Worm (Caenorhabditis elegans) whole organism, L4 larva: ENCODE data around the gene fax-1.

Experiments used
- D1046.2 ChIP-seq: fragments of 200-800 bp; sonication (Bioruptor generic); IDR thresholded peaks from 2 replicates; pipeline ENCODE4 v1.3.6; 2022; ENCODE audit warnings: missing genetic modification characterization, missing compliant biosample characterization
- F10B5.3 ChIP-seq: sonication (generic microtip); optimal IDR thresholded peaks from 2 replicates; lab custom pipeline; 2016; ENCODE audit warnings: mild to moderate bottlenecking, missing genetic modification characterization, missing compliant biosample characterization
- F44E2.7 ChIP-seq: fragments of 200-800 bp; sonication (Bioruptor generic); IDR thresholded peaks from 2 replicates; pipeline ENCODE4 v2.1.2; 2022; ENCODE audit warnings: missing genetic modification characterization, missing compliant biosample characterization
- R02D3.7 ChIP-seq: fragments of 150-350 bp; sonication (generic microtip); optimal IDR thresholded peaks from 3 replicates; lab custom pipeline; 2014; ENCODE audit warnings: missing biosample characterization, missing genetic modification characterization
- T26A8.4 ChIP-seq: fragments of 200-800 bp; sonication (Bioruptor generic); IDR thresholded peaks from 2 replicates; pipeline ENCODE4 v1.3.6; 2022; ENCODE audit warnings: missing genetic modification characterization, missing compliant biosample characterization
- Y5F2A.4 ChIP-seq: fragments of 200-800 bp; sonication (Bioruptor generic); optimal IDR thresholded peaks from 2 replicates; lab custom pipeline; 2018; ENCODE audit warnings: mild to moderate bottlenecking, missing genetic modification characterization, missing compliant biosample characterization
- aha-1 ChIP-seq: fragments of 150-350 bp; peaks from one replicate; lab custom pipeline; 2014; ENCODE audit warnings: missing biosample characterization, missing genetic modification characterization
- aly-2 ChIP-seq: sonication (generic microtip); optimal IDR thresholded peaks from 2 replicates; lab custom pipeline; 2018; ENCODE audit warnings: missing biosample characterization, missing genetic modification characterization
- attf-4 ChIP-seq: sonication (generic microtip); optimal IDR thresholded peaks from 3 replicates; lab custom pipeline; 2017; ENCODE audit warnings: missing biosample characterization, missing genetic modification characterization
- ceh-44 ChIP-seq: fragments of 200-800 bp; sonication (Bioruptor generic); IDR thresholded peaks from 2 replicates; pipeline ENCODE4 v1.3.6; 2022; ENCODE audit warnings: missing genetic modification reagents, missing genetic modification characterization, missing compliant biosample characterization
- ceh-62 ChIP-seq: sonication (generic microtip); optimal IDR thresholded peaks from 2 replicates; lab custom pipeline; 2017; ENCODE audit warnings: missing biosample characterization, missing genetic modification characterization
- ces-1 ChIP-seq: fragments of 150-350 bp; sonication (generic microtip); optimal IDR thresholded peaks from 4 replicates; lab custom pipeline; 2014; ENCODE audit warnings: missing biosample characterization, missing genetic modification reagents, missing genetic modification characterization
- ctbp-1 ChIP-seq: fragments of 200-800 bp; sonication (Bioruptor generic); IDR thresholded peaks from 2 replicates; pipeline ENCODE4 v1.3.6; 2022; ENCODE audit warnings: missing genetic modification reagents, missing genetic modification characterization, missing compliant biosample characterization
- daf-16 ChIP-seq, 3 experiments: sonication (generic microtip); optimal IDR thresholded peaks; 2 replicates each; lab custom pipeline; 2016 to 2017; ENCODE audit warnings: missing genetic modification characterization in 3 of 3, missing genetic modification reagents in 3 of 3, mild to moderate bottlenecking in 2 of 3, missing compliant biosample characterization in 2 of 3, missing biosample characterization in 1 of 3, moderate library complexity in 1 of 3
- daf-19 ChIP-seq: fragments of 200-800 bp; sonication (Bioruptor generic); conservative IDR thresholded peaks from 2 replicates; pipeline ENCODE4 v1.3.6; 2022; ENCODE audit warnings: missing genetic modification characterization, missing compliant biosample characterization
- dpl-1 ChIP-seq: fragments of 150-350 bp; optimal IDR thresholded peaks from 2 replicates; lab custom pipeline; 2014; ENCODE audit warnings: missing biosample characterization, missing genetic modification reagents, missing genetic modification characterization
- duxl-1 ChIP-seq: sonication (generic microtip); optimal IDR thresholded peaks from 2 replicates; lab custom pipeline; 2016; ENCODE audit warnings: mild to moderate bottlenecking, missing genetic modification characterization, moderate library complexity, missing compliant biosample characterization; ENCODE audit not compliant: poor library complexity
- dve-1 ChIP-seq: sonication (generic microtip); optimal IDR thresholded peaks from 2 replicates; lab custom pipeline; 2017; ENCODE audit warnings: antibody characterized with exemption, mild to moderate bottlenecking, missing genetic modification characterization, missing compliant biosample characterization; ENCODE audit not compliant: insufficient read depth
- hlh-30 ChIP-seq: sonication (generic microtip); optimal IDR thresholded peaks from 2 replicates; lab custom pipeline; 2017; ENCODE audit warnings: antibody characterized with exemption, mild to moderate bottlenecking, missing genetic modification characterization, missing compliant biosample characterization; ENCODE audit not compliant: insufficient read depth
- lim-7 ChIP-seq: fragments of 200-800 bp; sonication (Bioruptor generic); IDR thresholded peaks from 2 replicates; pipeline ENCODE4 v1.3.6; 2022; ENCODE audit warnings: missing genetic modification characterization, missing compliant biosample characterization
- lin-38 ChIP-seq: fragments of 200-800 bp; sonication (Bioruptor generic); IDR thresholded peaks from 2 replicates; pipeline ENCODE4 v1.3.6; 2022; ENCODE audit warnings: missing genetic modification reagents, missing genetic modification characterization, missing compliant biosample characterization
- mdt-29 ChIP-seq: fragments of 200-800 bp; sonication (Bioruptor generic); IDR thresholded peaks from 2 replicates; pipeline ENCODE4 v1.3.6; 2022; ENCODE audit warnings: missing genetic modification reagents, missing genetic modification characterization, missing compliant biosample characterization
- mxl-3 ChIP-seq: fragments of 200-800 bp; sonication (Bioruptor generic); optimal IDR thresholded peaks from 2 replicates; lab custom pipeline; 2018; ENCODE audit warnings: mild to moderate bottlenecking, missing genetic modification characterization, missing compliant biosample characterization
- nhr-10 ChIP-seq: fragments of 150-350 bp; optimal IDR thresholded peaks from 2 replicates; lab custom pipeline; 2014; ENCODE audit warnings: missing biosample characterization, missing genetic modification characterization
- nhr-102 ChIP-seq: sonication (generic microtip); optimal IDR thresholded peaks from 2 replicates; lab custom pipeline; 2016; ENCODE audit warnings: mild to moderate bottlenecking, missing genetic modification characterization, moderate library complexity, missing compliant biosample characterization
- nhr-111 ChIP-seq: fragments of 200-800 bp; sonication (Bioruptor generic); optimal IDR thresholded peaks from 2 replicates; lab custom pipeline; 2018; ENCODE audit warnings: mild to moderate bottlenecking, missing genetic modification characterization, missing compliant biosample characterization
- nhr-237 ChIP-seq: sonication (generic microtip); optimal IDR thresholded peaks from 2 replicates; lab custom pipeline; 2017; ENCODE audit warnings: missing biosample characterization, missing genetic modification characterization
- nhr-25 ChIP-seq: sonication (generic microtip); optimal IDR thresholded peaks from 2 replicates; lab custom pipeline; 2017; ENCODE audit warnings: missing genetic modification characterization, mild to moderate bottlenecking, missing compliant biosample characterization, antibody characterized with exemption, moderate library complexity, borderline replicate concordance; ENCODE audit not compliant: insufficient read depth
- nhr-28 ChIP-seq: fragments of 150-350 bp; optimal IDR thresholded peaks from 2 replicates; lab custom pipeline; 2014; ENCODE audit warnings: missing biosample characterization, missing genetic modification characterization
- nhr-48 ChIP-seq: sonication (generic microtip); optimal IDR thresholded peaks from 2 replicates; lab custom pipeline; 2016; ENCODE audit warnings: mild to moderate bottlenecking, missing genetic modification characterization, missing compliant biosample characterization
- nhr-6 ChIP-seq: fragments of 150-350 bp; optimal IDR thresholded peaks from 2 replicates; lab custom pipeline; 2014; ENCODE audit warnings: missing biosample characterization, missing genetic modification characterization
- sdz-12 ChIP-seq: fragments of 200-800 bp; sonication (Bioruptor generic); optimal IDR thresholded peaks from 2 replicates; lab custom pipeline; 2018; ENCODE audit warnings: mild to moderate bottlenecking, missing genetic modification characterization, missing compliant biosample characterization
- skn-1 ChIP-seq: fragments of 150-350 bp; optimal IDR thresholded peaks from 2 replicates; lab custom pipeline; 2014; ENCODE audit warnings: missing biosample characterization, missing genetic modification characterization
- snpc-1.2 ChIP-seq: fragments of 200-800 bp; sonication (Bioruptor generic); IDR thresholded peaks from 2 replicates; pipeline ENCODE4 v1.3.6; 2022; ENCODE audit warnings: missing genetic modification reagents, missing genetic modification characterization, missing compliant biosample characterization
- tra-1 ChIP-seq: fragments of 200-800 bp; sonication (Bioruptor generic); IDR thresholded peaks from 2 replicates; pipeline ENCODE4 v1.3.6; 2022; ENCODE audit warnings: missing genetic modification reagents, missing genetic modification characterization, missing compliant biosample characterization
- unc-62 ChIP-seq, 3 experiments: fragments of 150-350 bp in 1 of 3; sonication (generic microtip); optimal IDR thresholded peaks in 2 of 3; peaks in 1 of 3; 1 replicate in 1 of 3; 2 replicates in 2 of 3; lab custom pipeline; 2014 to 2017; ENCODE audit warnings: missing biosample characterization in 3 of 3, missing genetic modification characterization in 3 of 3, missing genetic modification reagents in 3 of 3, missing genotype in 1 of 3
- vab-7 ChIP-seq: fragments of 200-800 bp; sonication (Bioruptor generic); IDR thresholded peaks from 2 replicates; pipeline ENCODE4 v1.3.6; 2022; ENCODE audit warnings: missing genetic modification reagents, missing genetic modification characterization, missing compliant biosample characterization
- zag-1 ChIP-seq: fragments of 150-350 bp; optimal IDR thresholded peaks from 2 replicates; lab custom pipeline; 2014; ENCODE audit warnings: missing biosample characterization, missing genetic modification characterization
- zip-11 ChIP-seq: fragments of 200-800 bp; sonication (Bioruptor generic); IDR thresholded peaks from 2 replicates; pipeline ENCODE4 v1.3.6; 2022; ENCODE audit warnings: missing genetic modification characterization, missing compliant biosample characterization
- ztf-7 ChIP-seq: fragments of 150-350 bp; optimal IDR thresholded peaks from 2 replicates; lab custom pipeline; 2014; ENCODE audit warnings: missing biosample characterization, missing genetic modification characterization

fax-1 gene

DNA sequence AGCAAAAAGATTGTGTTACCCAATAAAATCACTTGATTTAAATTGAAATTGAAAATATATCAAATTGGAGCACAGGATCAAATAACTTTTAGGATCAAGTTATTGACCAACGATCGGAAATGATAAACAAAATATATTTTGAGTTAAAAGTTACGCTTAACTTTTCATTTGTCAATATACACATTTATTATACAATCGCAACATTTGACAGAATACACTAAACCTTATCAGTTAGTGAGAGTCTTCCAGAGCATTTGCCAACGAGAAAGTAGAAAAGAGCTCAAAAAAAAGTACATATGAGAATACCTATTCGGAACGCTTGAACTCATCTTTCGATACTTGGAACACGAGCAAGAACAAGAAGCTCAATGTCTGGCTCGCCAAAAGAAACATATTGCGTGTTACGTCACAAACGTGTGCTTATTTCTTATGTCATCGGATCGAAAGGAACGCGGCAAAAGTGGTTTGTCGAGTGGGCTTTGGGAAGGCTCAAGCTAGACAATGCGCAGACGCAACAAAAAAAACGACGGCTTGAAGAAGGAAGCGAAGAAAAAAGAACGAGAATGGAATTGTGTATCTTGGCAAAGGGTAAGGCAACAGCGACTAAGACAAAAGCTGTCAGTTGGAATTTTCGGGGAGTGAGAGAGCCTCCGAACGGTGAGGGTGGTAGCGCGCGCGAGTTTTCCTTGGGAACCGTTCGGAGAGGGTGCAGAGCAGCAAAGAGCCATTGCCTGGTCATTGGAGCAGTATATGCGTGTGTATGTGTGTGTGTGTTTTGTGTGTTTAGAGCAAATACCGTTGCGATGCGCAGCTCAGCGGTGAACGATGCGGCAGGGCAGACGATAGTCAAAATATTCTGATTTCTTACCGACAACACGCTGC is 27.4 kb upstream of the fax-1 start (continued):
- TF ChIP-seq nhr-28 (peak; percentile 24), Y5F2A.4 (no peak), hlh-30 (no peak), lim-7 (GFP tag; lab: Robert Waterston, UW) (0 out of 2 replicates have a peak, but pooled peaks have one; percentile 12), nhr-102 (tag; lab: Kevin White, UChicago) (no peak), zag-1 (tag; lab: Kevin White, UChicago) (no peak), tra-1 (GFP tag; lab: Robert Waterston, UW) (no peak), duxl-1 (tag; lab: Kevin White, UChicago) (no peak), ceh-44 (no peak), lin-38 (GFP tag; lab: Robert Waterston, UW) (no peak), ceh-62 (tag; lab: Kevin White, UChicago) (no peak), F44E2.7 (GFP tag; lab: Robert Waterston, UW) (no peak), ctbp-1 (GFP tag; lab: Robert Waterston, UW) (no peak), T26A8.4 (GFP tag; lab: Robert Waterston, UW) (no peak), aly-2 (tag; lab: Kevin White, UChicago) (no peak), dve-1 (tag; lab: Kevin White, UChicago) (peak; percentile 23), F10B5.3 (no peak), dpl-1 (GFP tag; lab: Kevin White, UChicago) (no peak), vab-7 (GFP tag; lab: Robert Waterston, UW) (no peak), R02D3.7 (tag; lab: Kevin White, UChicago) (no peak), mxl-3 (GFP tag; lab: Kevin White, UChicago) (no peak), daf-19 (no peak), attf-4 (tag; lab: Kevin White, UChicago) (no peak), ces-1 (no peak), nhr-111 (GFP tag; lab: Kevin White, UChicago) (no peak), snpc-1.2 (GFP tag; lab: Robert Waterston, UW) (no peak), unc-62 (GFP tag; optimal IDR thresholded peaks at IDR 0.05 in 1 of 2; lab: Kevin White, UChicago) (peak in 1 of 2 experiments; percentile 84), unc-62 (tag; optimal IDR thresholded peaks at IDR 0.05; lab: Kevin White, UChicago) (no peak), aha-1 (tag; lab: Kevin White, UChicago) (peak; percentile 87), nhr-25 (tag; lab: Kevin White, UChicago) (no peak), sdz-12 (GFP tag; lab: Kevin White, UChicago) (no peak), nhr-237 (tag; lab: Kevin White, UChicago) (no peak), ztf-7 (tag; lab: Kevin White, UChicago) (no peak), nhr-6 (no peak), D1046.2 (GFP tag; lab: Robert Waterston, UW) (no peak), skn-1 (tag; lab: Kevin White, UChicago) (no peak), nhr-48 (no peak), mdt-29 (no peak), daf-16 (GFP tag; optimal IDR thresholded peaks at IDR 0.05; lab: Kevin White, UChicago) (no peak), daf-16 (tag; optimal IDR thresholded peaks at IDR 0.05; lab: Kevin White, UChicago) (peak; percentile 75), zip-11 (GFP tag; lab: Robert Waterston, UW) (no peak), nhr-10 (tag; lab: Kevin White, UChicago) (no peak)
